Fruit fly (Drosophila melanogaster): ENCODE results near the gene CG9967.
A peak's percentile ranks its signal among the peaks of the same experiment; 100 is the strongest.

DNA sequence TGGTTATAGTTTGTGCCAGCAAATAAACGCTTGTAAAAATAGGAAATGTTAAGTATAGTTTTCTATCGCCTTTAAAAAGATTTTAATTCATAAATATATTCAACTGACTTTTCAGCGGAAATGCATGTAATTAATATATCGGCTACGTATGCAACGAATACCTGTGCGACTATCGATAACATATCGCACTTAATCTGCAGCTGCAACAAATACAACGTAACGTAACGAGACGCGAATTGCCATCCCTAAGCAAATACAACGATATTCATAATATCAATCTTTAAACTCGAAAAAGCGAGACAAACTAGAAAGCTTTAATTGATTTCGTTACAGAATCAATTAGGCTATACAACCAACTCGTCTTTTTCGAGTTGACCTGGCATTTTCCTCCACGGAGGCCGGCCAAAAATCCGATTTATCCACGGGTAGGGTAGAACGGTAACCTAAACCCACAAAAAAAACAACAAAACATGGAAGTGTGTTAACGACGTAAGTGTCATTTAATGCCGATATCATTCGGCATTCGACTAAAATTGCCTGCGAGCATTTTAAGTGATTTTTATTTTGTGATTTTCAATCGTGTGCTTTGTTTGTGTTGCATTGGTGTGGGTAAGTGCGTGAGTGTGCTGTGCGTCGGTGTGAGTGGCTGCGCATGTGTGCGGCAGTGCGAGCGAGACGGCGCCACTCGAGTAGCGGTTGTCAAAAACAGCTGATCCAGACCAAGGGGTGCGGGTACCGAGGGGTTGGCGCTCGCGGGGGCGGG lies 18.7 kb upstream of the CG9967 start, which contains the start of gene Atxn7:
- no peak for TF ChIP-seq Dfd (GFP tag; optimal IDR thresholded peaks at IDR 0.05)
- TF ChIP-seq dl (GFP tag; optimal IDR thresholded peaks at IDR 0.05; ENCODE audit: insufficient read depth in 1 of 2, partially characterized antibody in 2 of 2), result no peak
- TF ChIP-seq Abd-B (GFP tag; optimal IDR thresholded peaks at IDR 0.05), result peak; percentile 46
- TF ChIP-seq br (GFP tag; optimal IDR thresholded peaks at IDR 0.05), result peak; percentile 69
- peak; percentile 30 for TF ChIP-seq psq (GFP tag; optimal IDR thresholded peaks at IDR 0.05)
- peak; percentile 82 for TF ChIP-seq CG9705 (GFP tag; optimal IDR thresholded peaks at IDR 0.05)
- TF ChIP-seq Myc (optimal IDR thresholded peaks at IDR 0.05), result peak; percentile 32
- no peak for TF ChIP-seq pan (optimal IDR thresholded peaks at IDR 0.05)
- TF ChIP-seq OdsH (GFP tag; optimal IDR thresholded peaks at IDR 0.05), result peak; percentile 35
- TF ChIP-seq Hr83 (GFP tag; optimal IDR thresholded peaks at IDR 0.05; ENCODE audit: poor library complexity, severe bottlenecking), result peak; percentile 69
- peak; percentile 42 for TF ChIP-seq CG32264 (GFP tag; optimal IDR thresholded peaks at IDR 0.05)
- no peak for TF ChIP-seq brk (GFP tag; optimal IDR thresholded peaks at IDR 0.05)
- TF ChIP-seq Hr78 (GFP tag; optimal IDR thresholded peaks at IDR 0.05), result no peak
- TF ChIP-seq N (GFP tag; optimal IDR thresholded peaks at IDR 0.05), result peak; percentile 89

Measured in whole organism, wandering third instar larva.